Worm (Caenorhabditis elegans) whole organism, young adult: ENCODE data around the gene F58A6.5.

Experiments
- B0261.1 ChIP-seq: sonication (generic microtip); optimal IDR thresholded peaks from 2 replicates; lab custom pipeline; 2016; ENCODE audit warnings: mild to moderate bottlenecking, missing genetic modification characterization, moderate library complexity, missing compliant biosample characterization
- F33H1.4 ChIP-seq: fragments of 200-800 bp; sonication (Bioruptor generic); IDR thresholded peaks from 2 replicates; pipeline ENCODE4 v1.3.6; 2022; ENCODE audit warnings: missing genetic modification reagents, missing genetic modification characterization, missing compliant biosample characterization
- F57A8.1 ChIP-seq: fragments of 200-800 bp; sonication (Bioruptor generic); optimal IDR thresholded peaks from 2 replicates; lab custom pipeline; 2018; ENCODE audit warnings: mild to moderate bottlenecking, missing genetic modification characterization, moderate library complexity, missing compliant biosample characterization
- K12H6.12 ChIP-seq: fragments of 200-800 bp; sonication (Bioruptor generic); optimal IDR thresholded peaks from 2 replicates; lab custom pipeline; 2018; ENCODE audit warnings: mild to moderate bottlenecking, missing genetic modification characterization, missing compliant biosample characterization
- T07F8.4 ChIP-seq: sonication (generic microtip); optimal IDR thresholded peaks from 2 replicates; lab custom pipeline; 2016; ENCODE audit warnings: mild to moderate bottlenecking, missing genetic modification characterization, moderate library complexity, missing compliant biosample characterization
- Y53F4B.3 ChIP-seq: fragments of 200-800 bp; sonication (Bioruptor generic); IDR thresholded peaks from 2 replicates; pipeline ENCODE4 v1.3.6; 2022; ENCODE audit warnings: missing genetic modification reagents, missing genetic modification characterization, missing compliant biosample characterization
- Y53G8AR.9 ChIP-seq: fragments of 200-800 bp; sonication (Bioruptor generic); conservative IDR thresholded peaks from 2 replicates; pipeline ENCODE4 v1.3.6; 2022; ENCODE audit warnings: missing genetic modification reagents, missing genetic modification characterization, missing compliant biosample characterization
- ama-1 ChIP-seq, 3 experiments: fragments of 150-350 bp in 1 of 3; sonication (generic microtip) in 2 of 3; optimal IDR thresholded peaks; 2 replicates each; lab custom pipeline; 2014 to 2018; ENCODE audit warnings: missing biosample characterization in 2 of 3, missing genetic modification characterization in 2 of 3, missing genetic modification reagents in 2 of 3
- aptf-2 ChIP-seq: fragments of 200-800 bp; sonication (Bioruptor generic); conservative IDR thresholded peaks from 2 replicates; pipeline ENCODE4 v1.3.6; 2022; ENCODE audit warnings: missing genetic modification reagents, missing genetic modification characterization, missing compliant biosample characterization
- attf-3 ChIP-seq: fragments of 200-800 bp; sonication (Bioruptor generic); conservative IDR thresholded peaks from 2 replicates; pipeline ENCODE4 v1.3.6; 2022; ENCODE audit warnings: missing genetic modification reagents, missing genetic modification characterization, missing compliant biosample characterization
- cebp-1 ChIP-seq, 2 experiments: fragments of 200-800 bp in 1 of 2; sonication (Bioruptor generic) in 1 of 2; sonication (generic microtip) in 1 of 2; IDR thresholded peaks in 1 of 2; optimal IDR thresholded peaks in 1 of 2; 2 replicates each; pipeline versions ENCODE4 v1.3.6 to Lab custom; 2017 to 2022; ENCODE audit warnings: missing compliant biosample characterization in 2 of 2, missing genetic modification characterization in 2 of 2, mild to moderate bottlenecking in 1 of 2, missing genetic modification reagents in 1 of 2, moderate library complexity in 1 of 2
- ceh-27 ChIP-seq: fragments of 200-800 bp; sonication (Bioruptor generic); optimal IDR thresholded peaks from 2 replicates; lab custom pipeline; 2018; ENCODE audit warnings: mild to moderate bottlenecking, missing genetic modification characterization, moderate library complexity, missing compliant biosample characterization
- ceh-40 ChIP-seq: fragments of 200-800 bp; sonication (Bioruptor generic); IDR thresholded peaks from 2 replicates; pipeline ENCODE4 v1.3.6; 2022; ENCODE audit warnings: missing genetic modification characterization, missing compliant biosample characterization
- ceh-58 ChIP-seq: fragments of 200-800 bp; sonication (Bioruptor generic); IDR thresholded peaks from 2 replicates; pipeline ENCODE4 v1.3.6; 2022; ENCODE audit warnings: missing genetic modification characterization, missing compliant biosample characterization
- chd-7 ChIP-seq: sonication (generic microtip); optimal IDR thresholded peaks from 2 replicates; lab custom pipeline; 2016; ENCODE audit warnings: mild to moderate bottlenecking, missing genetic modification characterization, moderate library complexity, missing compliant biosample characterization
- die-1 ChIP-seq: sonication (generic microtip); optimal IDR thresholded peaks from 2 replicates; lab custom pipeline; 2016; ENCODE audit warnings: missing genotype, mild to moderate bottlenecking, missing genetic modification characterization, missing compliant biosample characterization
- dpff-1 ChIP-seq: sonication (generic microtip); optimal IDR thresholded peaks from 2 replicates; lab custom pipeline; 2017; ENCODE audit warnings: mild to moderate bottlenecking, missing genetic modification characterization, missing compliant biosample characterization
- egrh-3 ChIP-seq: fragments of 200-800 bp; sonication (Bioruptor generic); IDR thresholded peaks from 2 replicates; pipeline ENCODE4 v1.3.6; 2022; ENCODE audit warnings: missing genetic modification reagents, missing genetic modification characterization, missing compliant biosample characterization
- ekl-4 ChIP-seq: fragments of 200-800 bp; sonication (Bioruptor generic); IDR thresholded peaks from 2 replicates; pipeline ENCODE4 v1.3.6; 2022; ENCODE audit warnings: missing genetic modification reagents, missing genetic modification characterization, missing compliant biosample characterization
- fkh-3 ChIP-seq: sonication (generic microtip); optimal IDR thresholded peaks from 2 replicates; lab custom pipeline; 2016; ENCODE audit warnings: mild to moderate bottlenecking, missing genetic modification characterization, missing compliant biosample characterization
- him-1 ChIP-seq: sonication (generic microtip); optimal IDR thresholded peaks from 2 replicates; lab custom pipeline; 2016; ENCODE audit warnings: missing genotype, missing genetic modification reagents, missing genetic modification characterization, missing compliant biosample characterization
- hlh-26 ChIP-seq: fragments of 200-800 bp; sonication (Bioruptor generic); conservative IDR thresholded peaks from 2 replicates; pipeline ENCODE4 v1.3.6; 2022; ENCODE audit warnings: missing genetic modification reagents, missing genetic modification characterization, missing compliant biosample characterization
- lag-1 ChIP-seq: fragments of 200-800 bp; sonication (Bioruptor generic); IDR thresholded peaks from 2 replicates; pipeline ENCODE4 v1.3.6; 2022; ENCODE audit warnings: missing genetic modification reagents, missing genetic modification characterization, missing compliant biosample characterization
- let-526 ChIP-seq: fragments of 200-800 bp; sonication (Bioruptor generic); IDR thresholded peaks from 2 replicates; pipeline ENCODE4 v1.3.6; 2022; ENCODE audit warnings: missing genetic modification reagents, missing genetic modification characterization, missing compliant biosample characterization
- lin-35 ChIP-seq, 3 experiments: fragments of 150-350 bp in 2 of 3; sonication (generic microtip) in 1 of 3; optimal IDR thresholded peaks; 2 replicates each; lab custom pipeline; 2014 to 2018; ENCODE audit warnings: missing biosample characterization in 3 of 3, missing genetic modification characterization in 3 of 3, missing genetic modification reagents in 3 of 3
- lin-40 ChIP-seq: sonication (generic microtip); optimal IDR thresholded peaks from 2 replicates; lab custom pipeline; 2016; ENCODE audit warnings: missing genetic modification characterization, mild to moderate bottlenecking, missing compliant biosample characterization, missing genotype, missing genetic modification reagents
- lsl-1 ChIP-seq: fragments of 200-800 bp; sonication (Bioruptor generic); optimal IDR thresholded peaks from 2 replicates; lab custom pipeline; 2018; ENCODE audit warnings: mild to moderate bottlenecking, missing genetic modification characterization, moderate library complexity, missing compliant biosample characterization
- lsy-27 ChIP-seq: sonication (generic microtip); optimal IDR thresholded peaks from 2 replicates; lab custom pipeline; 2017; ENCODE audit warnings: missing genetic modification characterization, mild to moderate bottlenecking, missing compliant biosample characterization, antibody characterized with exemption, missing genotype, borderline replicate concordance; ENCODE audit not compliant: insufficient read depth
- madf-8 ChIP-seq: fragments of 200-800 bp; sonication (Bioruptor generic); conservative IDR thresholded peaks from 2 replicates; pipeline ENCODE4 v1.3.6; 2022; ENCODE audit warnings: missing genetic modification reagents, missing genetic modification characterization, missing compliant biosample characterization
- mel-28 ChIP-seq: sonication (generic microtip); optimal IDR thresholded peaks from 2 replicates; lab custom pipeline; 2016; ENCODE audit warnings: borderline replicate concordance, mild to moderate bottlenecking, missing genetic modification characterization, missing compliant biosample characterization
- mes-4 ChIP-seq: sonication (generic microtip); optimal IDR thresholded peaks from 2 replicates; lab custom pipeline; 2016; ENCODE audit warnings: missing genotype, missing genetic modification characterization, missing compliant biosample characterization
- nfya-1 ChIP-seq: sonication (generic microtip); optimal IDR thresholded peaks from 2 replicates; lab custom pipeline; 2017; ENCODE audit warnings: antibody characterized with exemption, missing compliant biosample characterization, missing genetic modification characterization, borderline replicate concordance; ENCODE audit not compliant: insufficient read depth
- nfyb-1 ChIP-seq: fragments of 200-800 bp; sonication (Bioruptor generic); IDR thresholded peaks from 2 replicates; pipeline ENCODE4 v1.3.6; 2022; ENCODE audit warnings: missing genetic modification reagents, missing genetic modification characterization, missing compliant biosample characterization
- nhr-179 ChIP-seq: sonication (generic microtip); optimal IDR thresholded peaks from 2 replicates; lab custom pipeline; 2016; ENCODE audit warnings: mild to moderate bottlenecking, missing genetic modification characterization, missing compliant biosample characterization
- nhr-27 ChIP-seq: fragments of 200-800 bp; sonication (Bioruptor generic); optimal IDR thresholded peaks from 2 replicates; lab custom pipeline; 2018; ENCODE audit warnings: mild to moderate bottlenecking, missing genetic modification characterization, moderate library complexity, missing compliant biosample characterization
- rcor-1 ChIP-seq: fragments of 200-800 bp; sonication (Bioruptor generic); IDR thresholded peaks from 2 replicates; pipeline ENCODE4 v1.3.6; 2022; ENCODE audit warnings: missing genetic modification reagents, missing genetic modification characterization, missing compliant biosample characterization
- repo-1 ChIP-seq: sonication (generic microtip); optimal IDR thresholded peaks from 2 replicates; lab custom pipeline; 2017; ENCODE audit warnings: mild to moderate bottlenecking, missing genetic modification characterization, missing compliant biosample characterization
- snpc-1.1 ChIP-seq: sonication (generic microtip); optimal IDR thresholded peaks from 2 replicates; lab custom pipeline; 2017; ENCODE audit warnings: missing genetic modification characterization, mild to moderate bottlenecking, missing compliant biosample characterization, antibody characterized with exemption, moderate library complexity, missing genotype, missing genetic modification reagents; ENCODE audit not compliant: insufficient read depth
- snpc-1.3 ChIP-seq: sonication (generic microtip); optimal IDR thresholded peaks from 2 replicates; lab custom pipeline; 2017; ENCODE audit warnings: missing genetic modification characterization, mild to moderate bottlenecking, missing compliant biosample characterization, antibody characterized with exemption, moderate library complexity, missing genotype, missing genetic modification reagents; ENCODE audit not compliant: insufficient read depth
- sptf-2 ChIP-seq: fragments of 200-800 bp; sonication (Bioruptor generic); optimal IDR thresholded peaks from 2 replicates; lab custom pipeline; 2018; ENCODE audit warnings: mild to moderate bottlenecking, missing genetic modification characterization, missing compliant biosample characterization
- tbp1 ChIP-seq: fragments of 200-800 bp; sonication (Bioruptor generic); optimal IDR thresholded peaks from 2 replicates; lab custom pipeline; 2018; ENCODE audit warnings: mild to moderate bottlenecking, missing genetic modification characterization, missing compliant biosample characterization
- tbx-9 ChIP-seq: sonication (generic microtip); optimal IDR thresholded peaks from 2 replicates; lab custom pipeline; 2016; ENCODE audit warnings: borderline replicate concordance, missing genetic modification characterization, inconsistent platforms, missing compliant biosample characterization
- tlf-1 ChIP-seq: fragments of 200-800 bp; sonication (Bioruptor generic); optimal IDR thresholded peaks from 2 replicates; lab custom pipeline; 2018; ENCODE audit warnings: mild to moderate bottlenecking, missing genetic modification characterization, missing compliant biosample characterization
- unc-130 ChIP-seq: sonication (generic microtip); optimal IDR thresholded peaks from 2 replicates; lab custom pipeline; 2016; ENCODE audit warnings: missing genetic modification reagents, missing genetic modification characterization, missing compliant biosample characterization
- xnd-1 ChIP-seq: sonication (generic microtip); optimal IDR thresholded peaks from 2 replicates; lab custom pipeline; 2016; ENCODE audit warnings: missing genotype, missing genetic modification reagents, missing genetic modification characterization, missing compliant biosample characterization
- ztf-3 ChIP-seq: fragments of 200-800 bp; sonication (Bioruptor generic); optimal IDR thresholded peaks from 2 replicates; lab custom pipeline; 2018; ENCODE audit warnings: mild to moderate bottlenecking, missing genetic modification characterization, missing compliant biosample characterization

F58A6.5 gene

DNA sequence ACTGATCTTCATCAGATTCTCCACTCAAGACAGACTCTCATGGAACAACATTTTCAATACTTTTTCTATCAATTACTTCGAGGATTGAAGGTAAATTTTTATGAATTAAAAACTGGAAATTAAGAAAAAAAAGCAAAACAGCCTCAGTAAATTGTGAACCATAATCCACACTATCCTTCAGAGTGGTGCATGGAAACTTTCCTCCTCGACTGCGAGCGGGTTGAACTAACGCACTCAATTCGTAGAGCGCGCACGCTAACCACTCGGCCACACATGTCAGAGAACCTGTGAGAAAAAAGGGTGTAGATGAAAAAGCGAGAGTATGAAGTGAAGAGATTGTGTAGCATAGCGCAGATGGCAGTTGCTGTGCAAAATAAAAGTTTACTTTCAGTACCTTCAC is 43.2 kb downstream of the F58A6.5 start (continued):
- TF ChIP-seq Y53F4B.3 (GFP tag; lab: Robert Waterston, UW) (no peak), madf-8 (peak; percentile 24; the same call in 1 of the 2 replicates), lag-1 (GFP tag; lab: Robert Waterston, UW) (no peak), hlh-26 (GFP tag; lab: Robert Waterston, UW) (0 out of 2 replicates have a peak, but pooled peaks have one; percentile 20), ekl-4 (GFP tag; lab: Robert Waterston, UW) (peak; percentile 89), fkh-3 (tag; lab: Kevin White, UChicago) (peak; percentile 85), him-1 (tag; lab: Kevin White, UChicago) (peak; percentile 98), dpff-1 (peak; percentile 28), nfya-1 (tag; lab: Kevin White, UChicago) (no peak), aptf-2 (0 out of 2 replicates have a peak, but pooled peaks have one; percentile 56), let-526 (peak; percentile 70), F57A8.1 (GFP tag; lab: Kevin White, UChicago) (peak; percentile 73), die-1 (tag; lab: Kevin White, UChicago) (peak; percentile 95), B0261.1 (tag; lab: Kevin White, UChicago) (peak; percentile 97), mes-4 (tag; lab: Kevin White, UChicago) (peak; percentile 91), ceh-40 (GFP tag; lab: Robert Waterston, UW) (peak; percentile 93), lsl-1 (GFP tag; lab: Kevin White, UChicago) (peak; percentile 57), rcor-1 (GFP tag; lab: Robert Waterston, UW) (peak; percentile 82), tbp1 (GFP tag; lab: Kevin White, UChicago) (peak; percentile 98), K12H6.12 (tag; lab: Kevin White, UChicago) (peak; percentile 64), mel-28 (tag; lab: Kevin White, UChicago) (peak; percentile 29), Y53G8AR.9 (GFP tag; lab: Robert Waterston, UW) (peak; percentile 61), nhr-179 (peak; percentile 75), lsy-27 (tag; lab: Kevin White, UChicago) (peak; percentile 60), ztf-3 (no peak), nfyb-1 (GFP tag; lab: Robert Waterston, UW) (peak; percentile 93), ceh-58 (GFP tag; lab: Robert Waterston, UW) (no peak), lin-35 (GFP tag; optimal IDR thresholded peaks at IDR 0.05; lab: Kevin White, UChicago) (no peak), snpc-1.3 (tag; lab: Kevin White, UChicago) (peak; percentile 89), F33H1.4 (GFP tag; lab: Robert Waterston, UW) (peak; percentile 46), T07F8.4 (tag; lab: Kevin White, UChicago) (peak; percentile 73), ceh-27 (GFP tag; lab: Kevin White, UChicago) (peak; percentile 91), egrh-3 (GFP tag; lab: Robert Waterston, UW) (peak; percentile 56), sptf-2 (GFP tag; lab: Kevin White, UChicago) (peak; percentile 75), chd-7 (tag; lab: Kevin White, UChicago) (peak; percentile 91), snpc-1.1 (tag; lab: Kevin White, UChicago) (peak; percentile 70), tlf-1 (GFP tag; lab: Kevin White, UChicago) (peak; percentile 36), repo-1 (tag; lab: Kevin White, UChicago) (peak; percentile 79), cebp-1 (GFP tag; IDR thresholded peaks at IDR 0.05; lab: Robert Waterston, UW) (no peak), cebp-1 (tag; optimal IDR thresholded peaks at IDR 0.05; lab: Kevin White, UChicago) (no peak), tbx-9 (tag; lab: Kevin White, UChicago) (peak; percentile 79), ama-1 (optimal IDR thresholded peaks at IDR 0.05; lab: Kevin White, UChicago) (no peak), ama-1 (GFP tag; optimal IDR thresholded peaks at IDR 0.05; lab: Kevin White, UChicago) (peak; percentile 90 to 94), attf-3 (GFP tag; lab: Robert Waterston, UW) (peak; percentile 52), unc-130 (GFP tag; lab: Kevin White, UChicago) (peak; percentile 71), xnd-1 (peak; percentile 13), lin-40 (tag; lab: Kevin White, UChicago) (peak; percentile 78), nhr-27 (tag; lab: Kevin White, UChicago) (peak; percentile 58)
